Fruit fly (Drosophila melanogaster) whole organism, embryonic: ENCODE results near the gene tipE.

Experiments used
- CG10209 ChIP-seq: fragments of 200-800 bp; sonication (Bioruptor generic); optimal IDR thresholded peaks from 3 replicates; lab custom pipeline; 2017; ENCODE audit warnings: missing biosample characterization, mild to moderate bottlenecking, missing genetic modification characterization, missing genetic modification reagents
- CG14014 ChIP-seq: fragments of 200-800 bp; sonication (Bioruptor generic); IDR thresholded peaks from 2 replicates; pipeline ENCODE4 v1.3.6; 2022; ENCODE audit warnings: missing biosample characterization, missing genetic modification characterization
- CG15011 ChIP-seq: fragments of 200-800 bp; sonication (Bioruptor generic); optimal IDR thresholded peaks from 3 replicates; lab custom pipeline; 2018; ENCODE audit warnings: missing biosample characterization, mild to moderate bottlenecking, missing genetic modification characterization
- CG15696 ChIP-seq: fragments of 200-800 bp; sonication (Bioruptor generic); optimal IDR thresholded peaks from 2 replicates; lab custom pipeline; 2019; ENCODE audit warnings: missing biosample characterization, mild to moderate bottlenecking, missing genetic modification characterization, moderate library complexity
- CG17186 ChIP-seq: fragments of 200-800 bp; sonication (Bioruptor generic); optimal IDR thresholded peaks from 3 replicates; lab custom pipeline; 2017; ENCODE audit warnings: missing biosample characterization, missing genetic modification reagents, missing genetic modification characterization
- CG17802 ChIP-seq: fragments of 200-800 bp; sonication (Bioruptor generic); optimal IDR thresholded peaks from 2 replicates; lab custom pipeline; 2018; ENCODE audit warnings: missing biosample characterization, mild to moderate bottlenecking, missing genetic modification characterization, moderate library complexity
- CG17912 ChIP-seq: fragments of 200-800 bp; sonication (Bioruptor generic); optimal IDR thresholded peaks from 2 replicates; lab custom pipeline; 2018; ENCODE audit warnings: missing biosample characterization, mild to moderate bottlenecking, missing genetic modification characterization
- CG18011 ChIP-seq: fragments of 200-800 bp; sonication (Bioruptor generic); optimal IDR thresholded peaks from 2 replicates; lab custom pipeline; 2017; ENCODE audit warnings: missing biosample characterization, missing genetic modification characterization, mild to moderate bottlenecking, moderate library complexity, missing genotype
- CG2116 ChIP-seq: fragments of 200-800 bp; sonication (Bioruptor generic); optimal IDR thresholded peaks from 3 replicates; lab custom pipeline; 2018; ENCODE audit warnings: missing biosample characterization, mild to moderate bottlenecking, missing genetic modification characterization
- CG31365 ChIP-seq: fragments of 200-800 bp; sonication (Bioruptor generic); optimal IDR thresholded peaks from 2 replicates; lab custom pipeline; 2018; ENCODE audit warnings: missing biosample characterization, mild to moderate bottlenecking, missing genetic modification characterization
- CG3407 ChIP-seq: fragments of 200-800 bp; sonication (Bioruptor generic); optimal IDR thresholded peaks from 2 replicates; lab custom pipeline; 2018; ENCODE audit warnings: missing biosample characterization, mild to moderate bottlenecking, missing genetic modification characterization
- CG3995 ChIP-seq: fragments of 200-800 bp; sonication (Bioruptor generic); optimal IDR thresholded peaks from 3 replicates; lab custom pipeline; 2016; ENCODE audit warnings: missing biosample characterization, missing genetic modification characterization
- CG4282 ChIP-seq: fragments of 200-800 bp; sonication (Bioruptor generic); optimal IDR thresholded peaks from 2 replicates; lab custom pipeline; 2016; ENCODE audit warnings: missing biosample characterization, missing genetic modification characterization
- CG4617 ChIP-seq: fragments of 200-800 bp; sonication (Bioruptor generic); optimal IDR thresholded peaks from 3 replicates; lab custom pipeline; 2016; ENCODE audit warnings: missing biosample characterization, missing genetic modification characterization, borderline replicate concordance
- CG6175 ChIP-seq: fragments of 200-800 bp; sonication (Bioruptor generic); IDR thresholded peaks from 3 replicates; pipeline ENCODE4 v1.3.6; 2022; ENCODE audit warnings: missing biosample characterization, missing genetic modification characterization
- CG6689 ChIP-seq: fragments of 200-800 bp; sonication (Bioruptor generic); IDR thresholded peaks from 2 replicates; pipeline ENCODE4 v1.3.6; 2022; ENCODE audit warnings: missing biosample characterization, missing genetic modification characterization
- CG7556 ChIP-seq: fragments of 200-800 bp; sonication (Bioruptor generic); optimal IDR thresholded peaks from 2 replicates; lab custom pipeline; 2017; ENCODE audit warnings: missing biosample characterization, mild to moderate bottlenecking, missing genetic modification characterization
- CG7786 ChIP-seq: fragments of 200-800 bp; sonication (Bioruptor generic); optimal IDR thresholded peaks from 2 replicates; lab custom pipeline; 2016; ENCODE audit warnings: missing biosample characterization, missing genetic modification characterization
- CG8944 ChIP-seq: fragments of 200-800 bp; sonication (Bioruptor generic); optimal IDR thresholded peaks from 3 replicates; lab custom pipeline; 2016; ENCODE audit warnings: missing biosample characterization, missing genetic modification characterization
- CTCF ChIP-seq: fragments of 200-800 bp; sonication (Bioruptor generic); optimal IDR thresholded peaks from 2 replicates; lab custom pipeline; 2017; ENCODE audit warnings: missing biosample characterization, mild to moderate bottlenecking, missing genetic modification characterization, moderate library complexity
- Dip3 ChIP-seq: fragments of 200-800 bp; sonication (Bioruptor generic); optimal IDR thresholded peaks from 3 replicates; lab custom pipeline; 2016; ENCODE audit warnings: missing biosample characterization, missing genetic modification characterization
- Dp ChIP-seq: fragments of 200-800 bp; sonication (Bioruptor generic); optimal IDR thresholded peaks from 2 replicates; lab custom pipeline; 2018; ENCODE audit warnings: missing biosample characterization, mild to moderate bottlenecking, missing genetic modification characterization, moderate library complexity
- Drgx ChIP-seq: fragments of 200-800 bp; sonication (Bioruptor generic); IDR thresholded peaks from 2 replicates; pipeline ENCODE4 v1.3.6; 2022; ENCODE audit warnings: missing biosample characterization, missing genetic modification characterization
- ERR ChIP-seq: fragments of 200-800 bp; sonication (Bioruptor generic); optimal IDR thresholded peaks from 2 replicates; lab custom pipeline; 2016; ENCODE audit warnings: missing biosample characterization, missing genetic modification characterization
- Ets97D ChIP-seq: fragments of 200-800 bp; sonication (Bioruptor generic); optimal IDR thresholded peaks from 3 replicates; lab custom pipeline; 2016; ENCODE audit warnings: missing biosample characterization, missing genetic modification characterization
- HLH3B ChIP-seq: fragments of 200-800 bp; sonication (Bioruptor generic); IDR thresholded peaks from 2 replicates; pipeline ENCODE4 v1.3.6; 2022; ENCODE audit warnings: missing biosample characterization, missing genetic modification characterization
- Hand ChIP-seq: fragments of 200-800 bp; sonication (Bioruptor generic); optimal IDR thresholded peaks from 2 replicates; lab custom pipeline; 2017; ENCODE audit warnings: mild to moderate bottlenecking, missing biosample characterization, missing genetic modification reagents, missing genetic modification characterization
- Hr51 ChIP-seq, 2 experiments: fragments of 200-800 bp; sonication (Bioruptor generic); optimal IDR thresholded peaks; 2 replicates in 1 of 2; 3 replicates in 1 of 2; lab custom pipeline; 2016 to 2018; ENCODE audit warnings: missing biosample characterization in 2 of 2, missing genetic modification characterization in 2 of 2, mild to moderate bottlenecking in 1 of 2, moderate library complexity in 1 of 2
- NC2α ChIP-seq: fragments of 200-800 bp; sonication (Bioruptor generic); optimal IDR thresholded peaks from 2 replicates; lab custom pipeline; 2016; ENCODE audit warnings: missing biosample characterization, missing genetic modification characterization
- Poxn ChIP-seq: fragments of 200-800 bp; sonication (Bioruptor generic); IDR thresholded peaks from 2 replicates; pipeline ENCODE4 v1.3.6; 2022; ENCODE audit warnings: missing biosample characterization, missing genetic modification characterization
- Rfx ChIP-seq: fragments of 200-800 bp; sonication (Bioruptor generic); IDR thresholded peaks from 2 replicates; pipeline ENCODE4 v1.3.6; 2022; ENCODE audit warnings: missing biosample characterization, missing genetic modification characterization
- Sin3A ChIP-seq: fragments of >200 bp; optimal IDR thresholded peaks from 2 replicates; lab custom pipeline; 2018
- Spps ChIP-seq: fragments of 200-800 bp; sonication (Bioruptor generic); optimal IDR thresholded peaks from 2 replicates; lab custom pipeline; 2018; ENCODE audit warnings: missing biosample characterization, mild to moderate bottlenecking, missing genetic modification characterization
- Sry-δ ChIP-seq: fragments of 200-800 bp; sonication (Bioruptor generic); optimal IDR thresholded peaks from 2 replicates; lab custom pipeline; 2016; ENCODE audit warnings: missing biosample characterization, missing genetic modification characterization
- Vsx1 ChIP-seq: fragments of 200-800 bp; sonication (Bioruptor generic); optimal IDR thresholded peaks from 2 replicates; lab custom pipeline; 2017; ENCODE audit warnings: missing biosample characterization, mild to moderate bottlenecking, missing genetic modification characterization, missing genetic modification reagents
- Xbp1 ChIP-seq: fragments of 200-800 bp; sonication (Bioruptor generic); optimal IDR thresholded peaks from 3 replicates; lab custom pipeline; 2016; ENCODE audit warnings: missing biosample characterization, mild to moderate bottlenecking, missing genetic modification characterization
- btn ChIP-seq: fragments of 200-800 bp; sonication (Bioruptor generic); optimal IDR thresholded peaks from 2 replicates; lab custom pipeline; 2016; ENCODE audit warnings: missing biosample characterization, missing genetic modification characterization
- cad ChIP-seq: fragments of >200 bp; optimal IDR thresholded peaks from 2 replicates; lab custom pipeline; 2017; ENCODE audit warnings: missing biosample characterization, missing genetic modification characterization
- cwo ChIP-seq: fragments of 200-800 bp; sonication (Bioruptor generic); optimal IDR thresholded peaks from 3 replicates; lab custom pipeline; 2017; ENCODE audit warnings: missing biosample characterization, missing genetic modification characterization, mild to moderate bottlenecking, moderate library complexity, missing genetic modification reagents
- dpn ChIP-seq, 2 experiments: fragments of 200-800 bp; sonication (Bioruptor generic); optimal IDR thresholded peaks; 3 replicates each; lab custom pipeline; 2016; ENCODE audit warnings: missing biosample characterization in 2 of 2, missing genetic modification characterization in 2 of 2
- kay ChIP-seq: fragments of 200-800 bp; sonication (Bioruptor generic); optimal IDR thresholded peaks from 2 replicates; lab custom pipeline; 2016; ENCODE audit warnings: missing biosample characterization, missing genetic modification characterization
- klu ChIP-seq: fragments of 200-800 bp; sonication (Bioruptor generic); IDR thresholded peaks from 2 replicates; pipeline ENCODE4 v1.3.6; 2022; ENCODE audit warnings: missing biosample characterization, missing genetic modification characterization
- kni ChIP-seq: fragments of 200-800 bp; sonication (Bioruptor generic); optimal IDR thresholded peaks from 3 replicates; lab custom pipeline; 2017; ENCODE audit warnings: mild to moderate bottlenecking, missing biosample characterization, missing genetic modification reagents, missing genetic modification characterization
- org-1 ChIP-seq: fragments of 200-800 bp; sonication (Bioruptor generic); optimal IDR thresholded peaks from 2 replicates; lab custom pipeline; 2017; ENCODE audit warnings: missing biosample characterization, missing genetic modification characterization
- p53 ChIP-seq: fragments of 200-800 bp; sonication (Bioruptor generic); optimal IDR thresholded peaks from 2 replicates; lab custom pipeline; 2016; ENCODE audit warnings: missing biosample characterization, missing genetic modification characterization
- phol ChIP-seq: fragments of 200-800 bp; sonication (Bioruptor generic); optimal IDR thresholded peaks from 3 replicates; lab custom pipeline; 2018; ENCODE audit warnings: missing biosample characterization, mild to moderate bottlenecking, missing genetic modification characterization, moderate library complexity
- pzg ChIP-seq: fragments of 200-800 bp; sonication (Bioruptor generic); optimal IDR thresholded peaks from 3 replicates; lab custom pipeline; 2018; ENCODE audit warnings: missing biosample characterization, mild to moderate bottlenecking, missing genetic modification characterization, moderate library complexity
- sens-2 ChIP-seq: fragments of 200-800 bp; sonication (Bioruptor generic); IDR thresholded peaks from 2 replicates; pipeline ENCODE4 v1.3.6; 2022; ENCODE audit warnings: missing biosample characterization, missing genetic modification characterization
- slou ChIP-seq: fragments of 200-800 bp; sonication (Bioruptor generic); optimal IDR thresholded peaks from 3 replicates; lab custom pipeline; 2016; ENCODE audit warnings: missing biosample characterization, missing genetic modification characterization
- ttk ChIP-seq: fragments of 200-800 bp; sonication (Bioruptor generic); IDR thresholded peaks from 2 replicates; pipeline ENCODE4 v2.1.2; 2022; ENCODE audit warnings: missing biosample characterization, missing genetic modification characterization
- tx ChIP-seq: fragments of 200-800 bp; sonication (Bioruptor generic); optimal IDR thresholded peaks from 2 replicates; lab custom pipeline; 2016; ENCODE audit warnings: missing biosample characterization, missing genetic modification characterization
- usp ChIP-seq: fragments of >200 bp; optimal IDR thresholded peaks from 2 replicates; lab custom pipeline; 2017; ENCODE audit warnings: missing biosample characterization, missing genetic modification characterization

tipE gene

dm6 chr3L:4230357-4230901 lies 42.1 kb downstream of the tipE start (continued):
- TF ChIP-seq CG7786 (GFP tag; lab: Kevin White, UChicago) (peak; percentile 91), CG2116 (peak; percentile 73), btn (GFP tag; lab: Kevin White, UChicago) (peak; percentile 94), CG17186 (peak; percentile 79), pzg (GFP tag; lab: Kevin White, UChicago) (no peak), CG4282 (peak; percentile 72), cad (GFP tag; lab: Kevin White, UChicago) (no peak), CG31365 (tag; lab: Kevin White, UChicago) (peak; percentile 74), NC2α (GFP tag; lab: Kevin White, UChicago) (peak; percentile 93), Spps (tag; lab: Kevin White, UChicago) (peak; percentile 95), Dp (GFP tag; lab: Kevin White, UChicago) (no peak), CG15696 (peak; percentile 99), CG8944 (peak; percentile 94), CG18011 (peak; percentile 38), kni (GFP tag; lab: Kevin White, UChicago) (peak; percentile 93), org-1 (GFP tag; lab: Kevin White, UChicago) (peak; percentile 92), p53 (GFP tag; lab: Kevin White, UChicago) (peak; percentile 83), Hand (peak; percentile 57), Drgx (GFP tag; lab: Robert Waterston, UW) (peak; percentile 91), ttk (GFP tag; lab: Robert Waterston, UW) (peak; percentile 88), Dip3 (GFP tag; lab: Kevin White, UChicago) (peak; percentile 54), Ets97D (GFP tag; lab: Kevin White, UChicago) (peak; percentile 76), Rfx (GFP tag; lab: Robert Waterston, UW) (peak; percentile 69), CG17802 (tag; lab: Kevin White, UChicago) (peak; percentile 79), CG10209 (GFP tag; lab: Kevin White, UChicago) (peak; percentile 95), CG7556 (GFP tag; lab: Kevin White, UChicago) (peak; percentile 94), CG17912 (GFP tag; lab: Kevin White, UChicago) (peak; percentile 35), cwo (GFP tag; lab: Kevin White, UChicago) (peak; percentile 72), slou (GFP tag; lab: Kevin White, UChicago) (peak; percentile 67), usp (GFP tag; lab: Kevin White, UChicago) (no peak), dpn (GFP tag; optimal IDR thresholded peaks at IDR 0.05; lab: Kevin White, UChicago) (peak; percentile 91 to 93), Poxn (GFP tag; lab: Robert Waterston, UW) (no peak), tx (GFP tag; lab: Kevin White, UChicago) (peak; percentile 93), CG14014 (peak; percentile 43; the same call in 1 of the 2 replicates), klu (peak; percentile 69), Hr51 (GFP tag; optimal IDR thresholded peaks at IDR 0.05; lab: Kevin White, UChicago) (peak; percentile 92 to 93), ERR (GFP tag; lab: Kevin White, UChicago) (peak; percentile 80), HLH3B (peak; percentile 85), sens-2 (GFP tag; lab: Robert Waterston, UW) (peak; percentile 87), CG15011 (GFP tag; lab: Kevin White, UChicago) (peak; percentile 82), Sin3A (lab: Kevin White, UChicago) (no peak), Vsx1 (GFP tag; lab: Kevin White, UChicago) (peak; percentile 82), CG3407 (peak; percentile 90), CTCF (GFP tag; lab: Kevin White, UChicago) (peak; percentile 44), kay (GFP tag; lab: Kevin White, UChicago) (peak; percentile 83), CG6175 (GFP tag; lab: Robert Waterston, UW) (no peak), CG6689 (GFP tag; lab: Robert Waterston, UW) (peak; percentile 95), CG4617 (peak; percentile 76), phol (tag; lab: Kevin White, UChicago) (peak; percentile 97), CG3995 (peak; percentile 26), Sry-δ (GFP tag; lab: Kevin White, UChicago) (peak; percentile 57), Xbp1 (GFP tag; lab: Kevin White, UChicago) (peak; percentile 93)
